Worm (Caenorhabditis elegans) whole organism, late embryonic: Measurements from ENCODE around the gene par-5.

ENCODE experiments used
- F13H6.1 ChIP-seq: sonication (generic microtip); optimal IDR thresholded peaks from 2 replicates; lab custom pipeline; 2016; ENCODE audit warnings: missing genetic modification characterization, missing compliant biosample characterization
- ceh-2 ChIP-seq: sonication (generic microtip); optimal IDR thresholded peaks from 2 replicates; lab custom pipeline; 2016; ENCODE audit warnings: missing genotype, missing genetic modification characterization, missing compliant biosample characterization
- hlh-8 ChIP-seq: sonication (generic microtip); optimal IDR thresholded peaks from 2 replicates; lab custom pipeline; 2016; ENCODE audit warnings: missing genotype, missing genetic modification characterization, missing compliant biosample characterization
- nhr-11 ChIP-seq: fragments of 150-350 bp; optimal IDR thresholded peaks from 2 replicates; lab custom pipeline; 2014; ENCODE audit warnings: missing biosample characterization, missing genetic modification characterization
- pqm-1 ChIP-seq: sonication (generic microtip); optimal IDR thresholded peaks from 2 replicates; lab custom pipeline; 2016; ENCODE audit warnings: missing genetic modification characterization, missing compliant biosample characterization
- ttx-3 ChIP-seq: sonication (generic microtip); optimal IDR thresholded peaks from 2 replicates; lab custom pipeline; 2016; ENCODE audit warnings: missing genetic modification reagents, missing genetic modification characterization, missing compliant biosample characterization
- unc-3 ChIP-seq, 2 experiments: fragments of 200-800 bp in 1 of 2; sonication (Bioruptor generic) in 1 of 2; sonication (generic microtip) in 1 of 2; conservative IDR thresholded peaks in 1 of 2; optimal IDR thresholded peaks in 1 of 2; 2 replicates each; pipeline versions ENCODE4 v1.3.6 to Lab custom; 2016 to 2022; ENCODE audit warnings: missing compliant biosample characterization in 2 of 2, missing genetic modification characterization in 2 of 2, missing genetic modification reagents in 1 of 2
- unc-55 ChIP-seq: sonication (generic microtip); optimal IDR thresholded peaks from 2 replicates; lab custom pipeline; 2017; ENCODE audit warnings: missing biosample characterization, missing genetic modification reagents, missing genetic modification characterization

DNA sequence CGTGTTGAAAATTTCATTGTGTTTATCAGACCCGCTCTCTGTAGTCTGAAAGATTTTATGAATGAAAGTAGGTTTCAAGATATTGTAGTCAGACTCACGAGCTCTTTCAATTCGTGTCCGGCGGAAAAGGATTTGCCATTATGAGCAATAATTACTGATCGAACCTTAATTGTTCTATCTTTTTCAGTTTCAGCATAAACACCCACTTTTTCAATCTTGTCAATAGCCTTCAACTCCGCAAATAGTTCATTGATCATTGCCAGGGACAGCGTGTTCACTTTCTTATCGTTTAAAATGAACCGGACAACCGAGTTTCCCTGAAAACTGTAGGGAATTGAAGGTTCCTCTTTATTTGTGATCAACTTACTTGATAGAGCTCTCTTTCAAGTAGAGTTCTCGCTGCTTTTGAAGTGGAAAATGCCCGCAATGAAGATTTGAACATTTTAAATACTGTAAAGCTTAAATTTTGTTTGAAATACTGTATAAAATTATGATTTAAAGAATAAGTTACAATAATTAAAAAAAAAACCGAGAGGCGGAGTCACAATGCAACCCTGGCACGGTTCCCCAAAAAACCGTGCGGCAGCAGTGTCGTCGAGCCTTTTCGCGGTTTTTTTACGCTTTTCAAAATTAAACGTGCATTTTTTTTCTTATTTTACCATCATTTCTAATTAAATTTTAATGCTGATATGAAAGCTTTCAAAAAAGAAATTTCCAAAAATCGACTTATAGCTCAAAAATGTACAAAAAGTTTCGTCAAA lies 34.4 kb upstream of the par-5 start, which contains the start of gene ech-2:
- TF ChIP-seq F13H6.1 (tag; lab: Kevin White, UChicago) (no peak), ttx-3 (tag; lab: Kevin White, UChicago) (no peak), unc-55 (GFP tag; lab: Kevin White, UChicago) (no peak), hlh-8 (tag; lab: Kevin White, UChicago) (no peak), ceh-2 (no peak), unc-3 (GFP tag; conservative IDR thresholded peaks at IDR 0.05; lab: Robert Waterston, UW) (no peak), unc-3 (tag; optimal IDR thresholded peaks at IDR 0.05; lab: Kevin White, UChicago) (no peak), pqm-1 (no peak), nhr-11 (tag; lab: Kevin White, UChicago) (no peak)
